Worm (Caenorhabditis elegans) whole organism, midembryonic: Measurements from ENCODE around the gene Y55F3BL.4.

Experiments used
- cog-1 ChIP-seq: sonication (generic microtip); optimal IDR thresholded peaks from 2 replicates; lab custom pipeline; 2016; ENCODE audit warnings: missing genetic modification characterization, missing compliant biosample characterization
- klf-2 ChIP-seq: fragments of 200-800 bp; sonication (Bioruptor generic); conservative IDR thresholded peaks from 2 replicates; pipeline ENCODE4 v1.3.6; 2022; ENCODE audit warnings: missing genetic modification reagents, missing genetic modification characterization, missing compliant biosample characterization
- ref-1 ChIP-seq: fragments of 200-800 bp; sonication (Bioruptor generic); conservative IDR thresholded peaks from 2 replicates; pipeline ENCODE4 v1.3.6; 2022; ENCODE audit warnings: missing genetic modification reagents, missing genetic modification characterization, missing compliant biosample characterization

ce11 chrIV:829107-829506 lies 24.2 kb downstream of the Y55F3BL.4 start:
- TF ChIP-seq ref-1 (GFP tag; lab: Robert Waterston, UW) (no peak), klf-2 (no peak), cog-1 (tag; lab: Kevin White, UChicago) (no peak)
